Fruit fly (Drosophila melanogaster) whole organism, adult: ENCODE measurements around the gene spas.

ENCODE experiments used
- CG11617 ChIP-seq: fragments of 200-800 bp; sonication (Bioruptor generic); optimal IDR thresholded peaks from 2 replicates; lab custom pipeline; 2017; ENCODE audit warnings: mild to moderate bottlenecking, missing biosample characterization, missing genetic modification reagents, missing genetic modification characterization
- CG12768 ChIP-seq: fragments of 200-800 bp; sonication (Bioruptor generic); optimal IDR thresholded peaks from 2 replicates; lab custom pipeline; 2017; ENCODE audit warnings: missing biosample characterization, missing genetic modification characterization, mild to moderate bottlenecking, moderate library complexity, missing genetic modification reagents
- CG1620 ChIP-seq: fragments of 200-800 bp; sonication (Bioruptor generic); optimal IDR thresholded peaks from 2 replicates; lab custom pipeline; 2016; ENCODE audit warnings: missing biosample characterization, missing genetic modification characterization
- CG33017 ChIP-seq: fragments of 200-800 bp; sonication (Bioruptor generic); optimal IDR thresholded peaks from 2 replicates; lab custom pipeline; 2018; ENCODE audit warnings: missing biosample characterization, mild to moderate bottlenecking, missing genetic modification characterization, moderate library complexity
- CG5204 ChIP-seq: fragments of 200-800 bp; sonication (Bioruptor generic); optimal IDR thresholded peaks from 2 replicates; lab custom pipeline; 2016; ENCODE audit warnings: missing biosample characterization, missing genetic modification characterization
- CG7045 ChIP-seq: fragments of 200-800 bp; sonication (Bioruptor generic); optimal IDR thresholded peaks from 2 replicates; lab custom pipeline; 2017; ENCODE audit warnings: missing biosample characterization, mild to moderate bottlenecking, missing genetic modification characterization
- cic ChIP-seq: fragments of 200-800 bp; sonication (Bioruptor generic); optimal IDR thresholded peaks from 2 replicates; lab custom pipeline; 2017; ENCODE audit warnings: missing biosample characterization, mild to moderate bottlenecking, missing genetic modification characterization, moderate library complexity
- cnc ChIP-seq, 2 experiments: fragments of >200 bp; optimal IDR thresholded peaks; 2 replicates each; lab custom pipeline; 2017
- ovo ChIP-seq: fragments of 200-800 bp; sonication (Bioruptor generic); optimal IDR thresholded peaks from 2 replicates; lab custom pipeline; 2016; ENCODE audit warnings: missing biosample characterization, missing genetic modification characterization
- pad ChIP-seq: fragments of 200-800 bp; sonication (Bioruptor generic); optimal IDR thresholded peaks from 3 replicates; lab custom pipeline; 2017; ENCODE audit warnings: missing biosample characterization, missing genetic modification characterization, mild to moderate bottlenecking, moderate library complexity, missing genetic modification reagents

- TF ChIP-seq cnc (optimal IDR thresholded peaks at IDR 0.05; lab: Kevin White, UChicago) (no peak), CG11617 (no peak), ovo (no peak), cic (GFP tag; lab: Kevin White, UChicago) (no peak), CG7045 (GFP tag; lab: Kevin White, UChicago) (peak; percentile 22), CG12768 (GFP tag; lab: Kevin White, UChicago) (peak; percentile 22), CG33017 (tag; lab: Kevin White, UChicago) (no peak), CG5204 (GFP tag; lab: Kevin White, UChicago) (no peak), pad (peak; percentile 24), CG1620 (GFP tag; lab: Kevin White, UChicago) (no peak)
Observed at dm6 chr3R:23996224-23996623, 41.8 kb upstream of the spas start, which contains the start of gene LSm3.
